Fruit fly (Drosophila melanogaster): ENCODE results near the gene RpL13.

Gene RpL13

dm6 chr2L:9949178-9950062 lies 17.7 kb upstream of the RpL13 start (continued):
- TF ChIP-seq CG32006 (GFP tag; optimal IDR thresholded peaks at IDR 0.05), result no peak
- no peak for TF ChIP-seq Hr39 (GFP tag; optimal IDR thresholded peaks at IDR 0.05)
- TF ChIP-seq spab (GFP tag; optimal IDR thresholded peaks at IDR 0.05), result no peak
- TF ChIP-seq CG6792 (GFP tag; optimal IDR thresholded peaks at IDR 0.05), result no peak
- TF ChIP-seq Eip78C (GFP tag), result peak; percentile 34
- no peak for TF ChIP-seq topi (GFP tag; optimal IDR thresholded peaks at IDR 0.05)
- TF ChIP-seq Ets96B (tag; optimal IDR thresholded peaks at IDR 0.05), result no peak
- TF ChIP-seq esn (GFP tag; optimal IDR thresholded peaks at IDR 0.05), result no peak
- TF ChIP-seq CG11902 (GFP tag; optimal IDR thresholded peaks at IDR 0.05), result no peak
- no peak for TF ChIP-seq lz (GFP tag; optimal IDR thresholded peaks at IDR 0.05)
- TF ChIP-seq Eip93F (GFP tag; optimal IDR thresholded peaks at IDR 0.05), result no peak
- no peak for TF ChIP-seq CG31627 (GFP tag; optimal IDR thresholded peaks at IDR 0.05)
- TF ChIP-seq CG6808 (GFP tag; optimal IDR thresholded peaks at IDR 0.05), result peak; percentile 16
- TF ChIP-seq CG10631 (GFP tag; optimal IDR thresholded peaks at IDR 0.05), result no peak
- no peak for TF ChIP-seq Met (GFP tag; optimal IDR thresholded peaks at IDR 0.05)
- peak; percentile 79 for TF ChIP-seq vri (GFP tag; optimal IDR thresholded peaks at IDR 0.05)
- TF ChIP-seq eg (GFP tag; IDR thresholded peaks at IDR 0.05), result peak; percentile 31; the same call in 1 of the 3 replicates
- TF ChIP-seq OdsH (GFP tag; optimal IDR thresholded peaks at IDR 0.05), result no peak
- no peak for TF ChIP-seq Hr38 (GFP tag; optimal IDR thresholded peaks at IDR 0.05)
- no peak for TF ChIP-seq acj6 (GFP tag; optimal IDR thresholded peaks at IDR 0.05)
- peak; percentile 39; the same call in 1 of the 3 replicates for TF ChIP-seq CG8119 (GFP tag; IDR thresholded peaks at IDR 0.05)
- TF ChIP-seq Lpt (GFP tag; optimal IDR thresholded peaks at IDR 0.05), result no peak
- no peak for TF ChIP-seq CG8632 (GFP tag; optimal IDR thresholded peaks at IDR 0.05)
- no peak for TF ChIP-seq Eip75B (GFP tag; optimal IDR thresholded peaks at IDR 0.05)
- TF ChIP-seq CG7368 (GFP tag; optimal IDR thresholded peaks at IDR 0.05), result no peak
- no peak for TF ChIP-seq CG11762 (GFP tag; optimal IDR thresholded peaks at IDR 0.05; ENCODE audit: insufficient read depth)
- no peak for TF ChIP-seq salr (GFP tag; optimal IDR thresholded peaks at IDR 0.05)
- no peak for TF ChIP-seq Gug (GFP tag; IDR thresholded peaks at IDR 0.05)
- no peak for TF ChIP-seq fkh (GFP tag; optimal IDR thresholded peaks at IDR 0.05)
- TF ChIP-seq achi (GFP tag; optimal IDR thresholded peaks at IDR 0.05), result no peak
- no peak for TF ChIP-seq CG34406 (GFP tag; optimal IDR thresholded peaks at IDR 0.05)
- no peak for TF ChIP-seq Ets21C (GFP tag; optimal IDR thresholded peaks at IDR 0.05)
- TF ChIP-seq CG10669 (GFP tag; optimal IDR thresholded peaks at IDR 0.05), result no peak
- no peak for TF ChIP-seq dac (GFP tag; optimal IDR thresholded peaks at IDR 0.05)
- no peak for TF ChIP-seq CG1621 (tag; optimal IDR thresholded peaks at IDR 0.05)
- TF ChIP-seq ss (GFP tag; optimal IDR thresholded peaks at IDR 0.05), result peak; percentile 46 to 49
- no peak for TF ChIP-seq dsx (GFP tag; optimal IDR thresholded peaks at IDR 0.05; ENCODE audit: poor library complexity, severe bottlenecking)
- TF ChIP-seq Sox14 (GFP tag; optimal IDR thresholded peaks at IDR 0.05), result peak; percentile 3

- TF ChIP-seq CG6792 (GFP tag; optimal IDR thresholded peaks at IDR 0.05) (peak; percentile 86), CG11294 (GFP tag; IDR thresholded peaks at IDR 0.05) (peak; percentile 82), net (GFP tag; optimal IDR thresholded peaks at IDR 0.05) (peak; percentile 92), CG8119 (GFP tag; IDR thresholded peaks at IDR 0.05) (peak; percentile 94), CG6808 (GFP tag; optimal IDR thresholded peaks at IDR 0.05) (peak; percentile 87), Sox15 (GFP tag; optimal IDR thresholded peaks at IDR 0.05) (peak; percentile 59), Gug (GFP tag; IDR thresholded peaks at IDR 0.05) (peak; percentile 92), Ets21C (GFP tag; optimal IDR thresholded peaks at IDR 0.05) (peak; percentile 64), dac (GFP tag; optimal IDR thresholded peaks at IDR 0.05) (peak; percentile 65), fkh (GFP tag; optimal IDR thresholded peaks at IDR 0.05) (peak; percentile 67), Eip75B (GFP tag; optimal IDR thresholded peaks at IDR 0.05) (peak; percentile 78), CG34406 (GFP tag; optimal IDR thresholded peaks at IDR 0.05) (peak; percentile 88), topi (GFP tag; optimal IDR thresholded peaks at IDR 0.05) (peak; percentile 85), vri (GFP tag; optimal IDR thresholded peaks at IDR 0.05) (peak; percentile 87), spab (GFP tag; optimal IDR thresholded peaks at IDR 0.05) (peak; percentile 85), svp (GFP tag) (peak; percentile 92), CG11902 (GFP tag; optimal IDR thresholded peaks at IDR 0.05) (peak; percentile 75), CG3919 (GFP tag; optimal IDR thresholded peaks at IDR 0.05) (peak; percentile 94), dsx (GFP tag; optimal IDR thresholded peaks at IDR 0.05; ENCODE audit: poor library complexity, severe bottlenecking) (peak; percentile 96), CG15336 (GFP tag; IDR thresholded peaks at IDR 0.05) (peak; percentile 94), CG10631 (GFP tag; optimal IDR thresholded peaks at IDR 0.05) (peak; percentile 93), CG31627 (GFP tag; optimal IDR thresholded peaks at IDR 0.05) (peak; percentile 65), Sox102F (GFP tag; optimal IDR thresholded peaks at IDR 0.05) (peak; percentile 85), Blimp-1 (GFP tag; optimal IDR thresholded peaks at IDR 0.05) (peak; percentile 79), CG1621 (tag; optimal IDR thresholded peaks at IDR 0.05) (peak; percentile 65), Hr38 (GFP tag; optimal IDR thresholded peaks at IDR 0.05) (no peak), CG3032 (tag; optimal IDR thresholded peaks at IDR 0.05) (peak; percentile 96)
These were observed 13.0 kb upstream of the RpL13 start, which contains the start of the genes CG13126 and CG4709 for dm6 chr2L:9954119-9954518. Gene CG13126 (minus strand): TSS chr2L:9954181. Gene CG4709 (plus strand): TSS chr2L:9954325.

Measured in whole organism, prepupa.